Fruit fly (Drosophila melanogaster): ENCODE results near the gene Tlk.

Gene Tlk

dm6 chrX:3772811-3773740, 53.3 kb downstream of the Tlk start:
- TF ChIP-seq CG32121 (GFP tag; IDR thresholded peaks at IDR 0.05) (peak; percentile 69), Ets98B (GFP tag; IDR thresholded peaks at IDR 0.05) (peak; percentile 50), EcR (GFP tag; optimal IDR thresholded peaks at IDR 0.05) (peak; percentile 54), CG10348 (GFP tag; IDR thresholded peaks at IDR 0.05) (no peak), gl (tag; optimal IDR thresholded peaks at IDR 0.05) (no peak), fd96Ca (GFP tag; IDR thresholded peaks at IDR 0.05) (no peak), rn (GFP tag; IDR thresholded peaks at IDR 0.05) (no peak), CG14655 (GFP tag; optimal IDR thresholded peaks at IDR 0.05) (peak; percentile 73), Pif1A (GFP tag; optimal IDR thresholded peaks at IDR 0.05) (peak; percentile 37), CG17806 (tag; optimal IDR thresholded peaks at IDR 0.05) (no peak), D1 (tag; optimal IDR thresholded peaks at IDR 0.05) (no peak), CG8159 (tag; optimal IDR thresholded peaks at IDR 0.05) (peak; percentile 27), CG13204 (GFP tag; optimal IDR thresholded peaks at IDR 0.05) (no peak), CG34367 (tag; optimal IDR thresholded peaks at IDR 0.05) (peak; percentile 33), CG12605 (GFP tag; IDR thresholded peaks at IDR 0.05) (0 out of 2 replicates have a peak, but pooled peaks have one; percentile 47), CG4496 (GFP tag; IDR thresholded peaks at IDR 0.05) (peak; percentile 52; the same call in 2 of the 3 replicates), CG15710 (tag; optimal IDR thresholded peaks at IDR 0.05) (peak; percentile 14), Snoo (tag; optimal IDR thresholded peaks at IDR 0.05) (no peak), CG8301 (tag; optimal IDR thresholded peaks at IDR 0.05) (peak; percentile 62)

- TF ChIP-seq gl (tag; optimal IDR thresholded peaks at IDR 0.05) (no peak), Pif1A (GFP tag; optimal IDR thresholded peaks at IDR 0.05) (peak; percentile 58), CG10348 (GFP tag; IDR thresholded peaks at IDR 0.05) (peak; percentile 74), CG8159 (tag; optimal IDR thresholded peaks at IDR 0.05) (peak; percentile 74), CG15710 (tag; optimal IDR thresholded peaks at IDR 0.05) (peak; percentile 71), CG32121 (GFP tag; IDR thresholded peaks at IDR 0.05) (peak; percentile 96), Ets98B (GFP tag; IDR thresholded peaks at IDR 0.05) (peak; percentile 95), EcR (GFP tag; optimal IDR thresholded peaks at IDR 0.05) (no peak), CG13204 (GFP tag; optimal IDR thresholded peaks at IDR 0.05) (no peak), CG17806 (tag; optimal IDR thresholded peaks at IDR 0.05) (peak; percentile 61), CG12605 (GFP tag; IDR thresholded peaks at IDR 0.05) (peak; percentile 83), rn (GFP tag; IDR thresholded peaks at IDR 0.05) (peak; percentile 76), CG34367 (tag; optimal IDR thresholded peaks at IDR 0.05) (peak; percentile 62), CG8301 (tag; optimal IDR thresholded peaks at IDR 0.05) (peak; percentile 69), Snoo (tag; optimal IDR thresholded peaks at IDR 0.05) (peak; percentile 41), CG9948 (tag; optimal IDR thresholded peaks at IDR 0.05) (peak; percentile 58), D1 (tag; optimal IDR thresholded peaks at IDR 0.05) (no peak), fd96Ca (GFP tag; IDR thresholded peaks at IDR 0.05) (peak; percentile 58; the same call in 1 of the 3 replicates), CG4496 (GFP tag; IDR thresholded peaks at IDR 0.05) (peak; percentile 95), Pif1B (GFP tag; optimal IDR thresholded peaks at IDR 0.05) (peak; percentile 58), CG14655 (GFP tag; optimal IDR thresholded peaks at IDR 0.05) (peak; percentile 66)
Observed at dm6 chrX:3774277-3774676, 54.5 kb downstream of the Tlk start.

- TF ChIP-seq CG8159 (tag; optimal IDR thresholded peaks at IDR 0.05) = no peak
- no peak for TF ChIP-seq CG13204 (GFP tag; optimal IDR thresholded peaks at IDR 0.05)
- no peak for TF ChIP-seq D1 (tag; optimal IDR thresholded peaks at IDR 0.05)
- no peak for TF ChIP-seq Pif1A (GFP tag; optimal IDR thresholded peaks at IDR 0.05)
- TF ChIP-seq CG14655 (GFP tag; optimal IDR thresholded peaks at IDR 0.05) = no peak
- TF ChIP-seq CG8301 (tag; optimal IDR thresholded peaks at IDR 0.05) = no peak
- TF ChIP-seq fd96Ca (GFP tag; IDR thresholded peaks at IDR 0.05) = no peak
- no peak for TF ChIP-seq CG9948 (tag; optimal IDR thresholded peaks at IDR 0.05)
- TF ChIP-seq CG10348 (GFP tag; IDR thresholded peaks at IDR 0.05) = no peak
- TF ChIP-seq gl (tag; optimal IDR thresholded peaks at IDR 0.05) = no peak
Observed at dm6 chrX:3775137-3775536, 55.3 kb downstream of the Tlk start.

dm6 chrX:3775822-3776668, 56.2 kb downstream of the Tlk start:
- TF ChIP-seq CG10348 (GFP tag; IDR thresholded peaks at IDR 0.05) = no peak
- peak; percentile 89 for TF ChIP-seq CG32121 (GFP tag; IDR thresholded peaks at IDR 0.05)
- TF ChIP-seq CG4496 (GFP tag; IDR thresholded peaks at IDR 0.05) = peak; percentile 92
- TF ChIP-seq CG14655 (GFP tag; optimal IDR thresholded peaks at IDR 0.05) = peak; percentile 85
- peak; percentile 80 for TF ChIP-seq CG9948 (tag; optimal IDR thresholded peaks at IDR 0.05)
- TF ChIP-seq CG15710 (tag; optimal IDR thresholded peaks at IDR 0.05) = peak; percentile 82
- TF ChIP-seq EcR (GFP tag; optimal IDR thresholded peaks at IDR 0.05) = peak; percentile 80
- TF ChIP-seq D1 (tag; optimal IDR thresholded peaks at IDR 0.05) = peak; percentile 30
- peak; percentile 85 for TF ChIP-seq CG34367 (tag; optimal IDR thresholded peaks at IDR 0.05)
- TF ChIP-seq Pif1A (GFP tag; optimal IDR thresholded peaks at IDR 0.05) = peak; percentile 89
- peak; percentile 76 for TF ChIP-seq Snoo (tag; optimal IDR thresholded peaks at IDR 0.05)
- peak; percentile 86 for TF ChIP-seq Pif1B (GFP tag; optimal IDR thresholded peaks at IDR 0.05)
- TF ChIP-seq CG12605 (GFP tag; IDR thresholded peaks at IDR 0.05) = peak; percentile 95
- peak; percentile 90 for TF ChIP-seq Ets98B (GFP tag; IDR thresholded peaks at IDR 0.05)
- peak; percentile 86 for TF ChIP-seq fd96Ca (GFP tag; IDR thresholded peaks at IDR 0.05)
- TF ChIP-seq gl (tag; optimal IDR thresholded peaks at IDR 0.05) = peak; percentile 96
- TF ChIP-seq CG8301 (tag; optimal IDR thresholded peaks at IDR 0.05) = peak; percentile 80
- peak; percentile 75 for TF ChIP-seq CG17806 (tag; optimal IDR thresholded peaks at IDR 0.05)
- TF ChIP-seq CG8159 (tag; optimal IDR thresholded peaks at IDR 0.05) = peak; percentile 80
- TF ChIP-seq CG13204 (GFP tag; optimal IDR thresholded peaks at IDR 0.05) = peak; percentile 85
- TF ChIP-seq rn (GFP tag; IDR thresholded peaks at IDR 0.05) = 0 out of 2 replicates have a peak, but pooled peaks have one; percentile 12

Data from whole organism, pupa.